Fruit fly (Drosophila melanogaster) whole organism, pupa: Measurements from ENCODE around the gene CG13690.

Experiments
- CG14655 ChIP-seq: fragments of 200-800 bp; sonication (Bioruptor generic); optimal IDR thresholded peaks from 3 replicates; lab custom pipeline; 2017; ENCODE audit warnings: mild to moderate bottlenecking, missing biosample characterization, missing genetic modification reagents, missing genetic modification characterization
- CG15710 ChIP-seq: fragments of 200-800 bp; sonication (Bioruptor generic); optimal IDR thresholded peaks from 2 replicates; lab custom pipeline; 2018; ENCODE audit warnings: missing biosample characterization, mild to moderate bottlenecking, missing genetic modification characterization, moderate library complexity
- CG17806 ChIP-seq: fragments of 200-800 bp; sonication (Bioruptor generic); optimal IDR thresholded peaks from 2 replicates; lab custom pipeline; 2018; ENCODE audit warnings: missing biosample characterization, mild to moderate bottlenecking, missing genetic modification characterization, moderate library complexity
- CG32121 ChIP-seq: fragments of 200-800 bp; sonication (Bioruptor generic); IDR thresholded peaks from 2 replicates; pipeline ENCODE4 v1.3.6; 2022; ENCODE audit warnings: missing biosample characterization, missing genetic modification characterization
- CG8159 ChIP-seq: fragments of 200-800 bp; sonication (Bioruptor generic); optimal IDR thresholded peaks from 3 replicates; lab custom pipeline; 2018; ENCODE audit warnings: missing biosample characterization, mild to moderate bottlenecking, missing genetic modification characterization, moderate library complexity
- CG8301 ChIP-seq: fragments of 200-800 bp; sonication (Bioruptor generic); optimal IDR thresholded peaks from 2 replicates; lab custom pipeline; 2018; ENCODE audit warnings: missing biosample characterization, mild to moderate bottlenecking, missing genetic modification characterization
- EcR ChIP-seq: fragments of 200-800 bp; sonication (Bioruptor generic); optimal IDR thresholded peaks from 3 replicates; lab custom pipeline; 2019; ENCODE audit warnings: missing biosample characterization, missing genetic modification characterization, mild to moderate bottlenecking, moderate library complexity, missing genetic modification reagents
- Pif1B ChIP-seq: fragments of 200-800 bp; sonication (Bioruptor generic); optimal IDR thresholded peaks from 3 replicates; lab custom pipeline; 2016; ENCODE audit warnings: missing biosample characterization, missing genetic modification characterization
- Snoo ChIP-seq: fragments of 200-800 bp; sonication (Bioruptor generic); optimal IDR thresholded peaks from 3 replicates; lab custom pipeline; 2017; ENCODE audit warnings: missing biosample characterization, mild to moderate bottlenecking, missing genetic modification characterization, inconsistent platforms
- gl ChIP-seq: fragments of 200-800 bp; sonication (Bioruptor generic); optimal IDR thresholded peaks from 2 replicates; lab custom pipeline; 2018; ENCODE audit warnings: missing biosample characterization, mild to moderate bottlenecking, missing genetic modification characterization
- rn ChIP-seq: fragments of 200-800 bp; sonication (Bioruptor generic); IDR thresholded peaks from 2 replicates; pipeline ENCODE4 v1.3.6; 2022; ENCODE audit warnings: missing biosample characterization, missing genetic modification characterization

- TF ChIP-seq EcR (GFP tag; lab: Kevin White, UChicago), result no peak
- TF ChIP-seq CG8159 (tag; lab: Kevin White, UChicago), result no peak
- no peak for TF ChIP-seq gl
- no peak for TF ChIP-seq CG15710
- no peak for TF ChIP-seq CG17806 (tag; lab: Kevin White, UChicago)
- no peak for TF ChIP-seq rn (GFP tag; lab: Robert Waterston, UW)
- no peak for TF ChIP-seq Pif1B (GFP tag; lab: Kevin White, UChicago)
- TF ChIP-seq CG14655, result no peak
- TF ChIP-seq Snoo, result no peak
- TF ChIP-seq CG8301 (tag; lab: Kevin White, UChicago), result no peak
- no peak for TF ChIP-seq CG32121 (GFP tag; lab: Robert Waterston, UW)
These were observed 36.3 kb upstream of the CG13690 start for dm6 chr2L:455738-456137.
